Fruit fly (Drosophila melanogaster) whole organism, adult: ENCODE data around the gene ppk13.

Source experiments
- CG33017 ChIP-seq: fragments of 200-800 bp; sonication (Bioruptor generic); optimal IDR thresholded peaks from 2 replicates; lab custom pipeline; 2018; ENCODE audit warnings: missing biosample characterization, mild to moderate bottlenecking, missing genetic modification characterization, moderate library complexity
- CG7101 ChIP-seq: fragments of 200-800 bp; sonication (Bioruptor generic); optimal IDR thresholded peaks from 2 replicates; lab custom pipeline; 2018; ENCODE audit warnings: missing biosample characterization, mild to moderate bottlenecking, missing genetic modification characterization, moderate library complexity
- Hr96 ChIP-seq: fragments of 200-800 bp; sonication (Bioruptor generic); optimal IDR thresholded peaks from 2 replicates; lab custom pipeline; 2016; ENCODE audit warnings: missing biosample characterization, missing genetic modification characterization

dm6 chr2L:21077849-21078248, 10.7 kb downstream of the ppk13 start:
- TF ChIP-seq CG33017 (tag; lab: Kevin White, UChicago) (no peak), CG7101 (tag; lab: Kevin White, UChicago) (no peak), Hr96 (GFP tag; lab: Kevin White, UChicago) (no peak)
